Worm (Caenorhabditis elegans) whole organism, L3 larva: Measurements from ENCODE around the gene pdcd-2.

Experiments used
- aly-2 ChIP-seq: fragments of 150-350 bp; optimal IDR thresholded peaks from 2 replicates; lab custom pipeline; 2014; ENCODE audit warnings: missing biosample characterization, missing genetic modification characterization
- ama-1 ChIP-seq: fragments of 150-350 bp; optimal IDR thresholded peaks from 2 replicates; lab custom pipeline; 2018
- ceh-9 ChIP-seq: sonication (generic microtip); optimal IDR thresholded peaks from 2 replicates; lab custom pipeline; 2018; ENCODE audit warnings: missing biosample characterization, missing genetic modification characterization
- daf-12 ChIP-seq: fragments of 150-350 bp; optimal IDR thresholded peaks from 2 replicates; lab custom pipeline; 2014; ENCODE audit warnings: missing biosample characterization, missing genetic modification reagents, missing genetic modification characterization
- mdl-1 ChIP-seq: fragments of 150-350 bp; optimal IDR thresholded peaks from 2 replicates; lab custom pipeline; 2014; ENCODE audit warnings: missing biosample characterization, missing genetic modification characterization
- nhr-11 ChIP-seq: fragments of 150-350 bp; optimal IDR thresholded peaks from 2 replicates; lab custom pipeline; 2014; ENCODE audit warnings: missing biosample characterization, missing genetic modification characterization
- nhr-12 ChIP-seq: fragments of 150-350 bp; optimal IDR thresholded peaks from 2 replicates; lab custom pipeline; 2014; ENCODE audit warnings: missing biosample characterization, missing genetic modification characterization
- nhr-25 ChIP-seq: sonication (generic microtip); optimal IDR thresholded peaks from 2 replicates; lab custom pipeline; 2017; ENCODE audit warnings: missing biosample characterization, missing genetic modification characterization
- nhr-76 ChIP-seq: fragments of 150-350 bp; sonication (generic microtip); optimal IDR thresholded peaks from 5 replicates; lab custom pipeline; 2014; ENCODE audit warnings: missing biosample characterization, missing genetic modification characterization
- zag-1 ChIP-seq: fragments of 150-350 bp; optimal IDR thresholded peaks from 2 replicates; lab custom pipeline; 2014; ENCODE audit warnings: missing biosample characterization, missing genetic modification characterization

- TF ChIP-seq daf-12 (tag; lab: Kevin White, UChicago) (no peak), nhr-25 (tag; lab: Kevin White, UChicago) (no peak), aly-2 (no peak), zag-1 (tag; lab: Kevin White, UChicago) (no peak), nhr-11 (no peak), nhr-76 (tag; lab: Kevin White, UChicago) (no peak), mdl-1 (tag; lab: Kevin White, UChicago) (no peak), ceh-9 (no peak), ama-1 (lab: Kevin White, UChicago) (no peak), nhr-12 (tag; lab: Kevin White, UChicago) (no peak)
Observed at ce11 chrIII:4460242-4460641, 42.4 kb upstream of the pdcd-2 start.
